Fruit fly (Drosophila melanogaster) whole organism, prepupa: ENCODE measurements around the gene CG1637.

Source experiments
- Ets21C ChIP-seq: fragments of 200-800 bp; sonication (Bioruptor generic); optimal IDR thresholded peaks from 3 replicates; lab custom pipeline; 2016; ENCODE audit warnings: missing biosample characterization, missing genetic modification characterization
- Sox102F ChIP-seq: fragments of 200-800 bp; sonication (Bioruptor generic); optimal IDR thresholded peaks from 2 replicates; lab custom pipeline; 2016; ENCODE audit warnings: missing biosample characterization, mild to moderate bottlenecking, missing genetic modification characterization

DNA sequence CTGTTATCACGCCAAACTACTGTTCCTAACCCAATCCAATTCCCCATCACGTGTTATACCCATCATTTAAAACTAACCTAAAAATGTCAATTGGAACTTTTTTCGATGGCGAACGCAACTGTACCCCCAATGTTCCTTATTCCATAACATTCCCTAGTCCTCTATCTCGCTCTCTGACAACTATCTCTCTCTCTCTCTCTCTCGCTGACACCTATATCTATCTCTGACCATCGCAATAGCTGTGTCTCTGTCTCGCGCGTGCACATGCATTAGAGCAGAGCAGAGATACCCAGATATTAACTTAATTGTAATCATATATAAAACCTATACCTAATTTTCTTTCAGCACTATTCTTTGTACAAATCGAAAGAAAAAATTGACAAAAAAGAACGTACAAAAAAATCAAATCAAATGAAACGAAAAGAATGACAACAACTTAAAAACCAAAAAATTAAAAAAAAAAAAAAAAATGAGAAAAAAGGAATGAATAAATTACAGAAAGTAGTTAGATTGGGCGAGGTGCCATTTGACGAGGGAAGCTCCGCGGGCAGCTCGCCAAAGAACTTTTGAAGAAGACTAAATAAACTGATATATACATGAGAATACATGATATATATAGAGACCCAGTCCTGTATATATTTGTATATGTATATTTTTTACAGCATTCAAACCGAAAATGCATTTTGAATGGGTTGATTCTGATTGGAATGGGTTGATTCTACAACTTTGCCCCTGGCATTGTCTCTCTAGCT is 11.9 kb downstream of the CG1637 start:
- no peak for TF ChIP-seq Ets21C
- TF ChIP-seq Sox102F: no peak
